Worm (Caenorhabditis elegans): ENCODE results near the gene mab-7.

DNA sequence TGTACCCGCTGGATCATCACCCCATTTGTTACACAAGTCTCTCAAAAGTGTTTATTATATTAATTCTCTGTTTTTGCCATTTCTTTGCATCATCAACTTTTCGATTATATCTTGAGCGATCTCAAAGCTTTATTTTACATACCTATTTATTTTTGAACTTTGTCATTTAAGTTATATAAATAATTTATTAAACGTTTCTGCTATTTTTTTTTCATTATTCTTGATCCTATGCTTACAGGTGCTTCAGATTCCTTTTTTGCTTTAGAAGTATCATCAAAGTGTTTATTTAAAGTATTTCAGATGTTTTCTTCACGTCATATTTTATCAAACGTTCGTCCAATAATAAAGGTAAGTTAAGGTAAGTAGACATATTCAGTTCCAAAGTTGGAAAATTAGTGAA is 20.2 kb upstream of the mab-7 start, which contains the start of gene F35H12.5:
- TF ChIP-seq lin-15B (tag; optimal IDR thresholded peaks at IDR 0.05) (no peak), dpl-1 (GFP tag; optimal IDR thresholded peaks at IDR 0.05) (no peak)

Data from whole organism, L1 larva.